Fruit fly (Drosophila melanogaster) whole organism, embryonic: ENCODE measurements around the gene CG13117.

Source experiments
- Ada2b ChIP-seq: fragments of 200-800 bp; sonication (Bioruptor generic); IDR thresholded peaks from 2 replicates; pipeline ENCODE4 v1.3.6; 2022; ENCODE audit warnings: missing biosample characterization, missing genetic modification characterization
- Atf3 ChIP-seq: fragments of 200-800 bp; sonication (Bioruptor generic); optimal IDR thresholded peaks from 3 replicates; lab custom pipeline; 2016; ENCODE audit warnings: missing biosample characterization, missing genetic modification characterization
- Bgb ChIP-seq: fragments of 200-800 bp; sonication (Bioruptor generic); IDR thresholded peaks from 2 replicates; pipeline ENCODE4 v1.3.6; 2022; ENCODE audit warnings: missing biosample characterization, missing genetic modification characterization; ENCODE audit not compliant: partially characterized antibody
- CG10462 ChIP-seq: fragments of 200-800 bp; sonication (Bioruptor generic); optimal IDR thresholded peaks from 2 replicates; lab custom pipeline; 2016; ENCODE audit warnings: missing biosample characterization, missing genetic modification characterization
- CG12299 ChIP-seq: fragments of 200-800 bp; sonication (Bioruptor generic); optimal IDR thresholded peaks from 2 replicates; lab custom pipeline; 2018; ENCODE audit warnings: missing biosample characterization, mild to moderate bottlenecking, missing genetic modification characterization
- CG12391 ChIP-seq: fragments of 200-800 bp; sonication (Bioruptor generic); optimal IDR thresholded peaks from 3 replicates; lab custom pipeline; 2018; ENCODE audit warnings: missing biosample characterization, mild to moderate bottlenecking, missing genetic modification characterization, moderate library complexity
- CG14667 ChIP-seq: fragments of 200-800 bp; sonication (Bioruptor generic); IDR thresholded peaks from 2 replicates; pipeline ENCODE4 v1.3.6; 2022; ENCODE audit warnings: missing biosample characterization, missing genetic modification characterization
- CG16779 ChIP-seq: fragments of 200-800 bp; sonication (Bioruptor generic); IDR thresholded peaks from 2 replicates; pipeline ENCODE4 v1.3.6; 2022; ENCODE audit warnings: missing biosample characterization, missing genetic modification characterization
- CG17612 ChIP-seq: fragments of 200-800 bp; sonication (Bioruptor generic); IDR thresholded peaks from 2 replicates; pipeline ENCODE4 v1.3.6; 2022; ENCODE audit warnings: missing biosample characterization, missing genetic modification characterization
- CG31441 ChIP-seq: fragments of 200-800 bp; sonication (Bioruptor generic); IDR thresholded peaks from 2 replicates; pipeline ENCODE4 v1.3.6; 2022; ENCODE audit warnings: missing biosample characterization, missing genetic modification characterization
- CG34422 ChIP-seq: fragments of 200-800 bp; sonication (Bioruptor generic); IDR thresholded peaks from 3 replicates; pipeline ENCODE4 v1.3.6; 2022; ENCODE audit warnings: missing biosample characterization, missing genetic modification characterization
- CG3995 ChIP-seq: fragments of 200-800 bp; sonication (Bioruptor generic); optimal IDR thresholded peaks from 3 replicates; lab custom pipeline; 2016; ENCODE audit warnings: missing biosample characterization, missing genetic modification characterization
- CG6272 ChIP-seq: fragments of 200-800 bp; sonication (Bioruptor generic); IDR thresholded peaks from 2 replicates; pipeline ENCODE4 v1.3.6; 2022; ENCODE audit warnings: missing biosample characterization, missing genetic modification characterization
- CG7839 ChIP-seq: fragments of 200-800 bp; sonication (Bioruptor generic); optimal IDR thresholded peaks from 3 replicates; lab custom pipeline; 2018; ENCODE audit warnings: missing biosample characterization, mild to moderate bottlenecking, missing genetic modification characterization, moderate library complexity
- CG8290 ChIP-seq, 3 experiments: fragments of 200-800 bp; sonication (Bioruptor generic); optimal IDR thresholded peaks; 2 replicates each; lab custom pipeline; 2016 to 2019; ENCODE audit warnings: missing biosample characterization in 3 of 3, missing genetic modification characterization in 3 of 3, mild to moderate bottlenecking in 2 of 3, moderate library complexity in 1 of 3
- CG8359 ChIP-seq: fragments of 200-800 bp; sonication (Bioruptor generic); optimal IDR thresholded peaks from 2 replicates; lab custom pipeline; 2017; ENCODE audit warnings: missing biosample characterization, mild to moderate bottlenecking, missing genetic modification characterization, borderline replicate concordance
- D ChIP-seq, 2 experiments: fragments of 200-800 bp in 1 of 2; fragments of >200 bp in 1 of 2; sonication (Bioruptor generic) in 1 of 2; optimal IDR thresholded peaks; 2 replicates in 1 of 2; 3 replicates in 1 of 2; lab custom pipeline; 2017; ENCODE audit warnings: mild to moderate bottlenecking in 1 of 2, missing biosample characterization in 1 of 2, missing genetic modification characterization in 1 of 2, missing genetic modification reagents in 1 of 2
- D19A ChIP-seq: fragments of 200-800 bp; optimal IDR thresholded peaks from 3 replicates; lab custom pipeline; 2019; ENCODE audit warnings: missing biosample characterization, mild to moderate bottlenecking, missing genetic modification characterization, moderate library complexity
- E2f2 ChIP-seq: fragments of 200-800 bp; sonication (Bioruptor generic); IDR thresholded peaks from 2 replicates; pipeline ENCODE4 v1.3.6; 2022; ENCODE audit warnings: missing biosample characterization, missing genetic modification characterization
- Fer2 ChIP-seq: fragments of 200-800 bp; sonication (Bioruptor generic); optimal IDR thresholded peaks from 2 replicates; lab custom pipeline; 2018; ENCODE audit warnings: missing biosample characterization, mild to moderate bottlenecking, missing genetic modification characterization, moderate library complexity
- Hand ChIP-seq: fragments of 200-800 bp; sonication (Bioruptor generic); optimal IDR thresholded peaks from 2 replicates; lab custom pipeline; 2017; ENCODE audit warnings: mild to moderate bottlenecking, missing biosample characterization, missing genetic modification reagents, missing genetic modification characterization
- Hey ChIP-seq: fragments of 200-800 bp; sonication (Bioruptor generic); optimal IDR thresholded peaks from 3 replicates; lab custom pipeline; 2018; ENCODE audit warnings: missing biosample characterization, mild to moderate bottlenecking, missing genetic modification characterization
- HmgZ ChIP-seq: fragments of 200-800 bp; sonication (Bioruptor generic); optimal IDR thresholded peaks from 2 replicates; lab custom pipeline; 2018; ENCODE audit warnings: missing biosample characterization, mild to moderate bottlenecking, missing genetic modification characterization
- MTF-1 ChIP-seq: fragments of 200-800 bp; sonication (Bioruptor generic); optimal IDR thresholded peaks from 2 replicates; lab custom pipeline; 2018; ENCODE audit warnings: missing biosample characterization, mild to moderate bottlenecking, missing genetic modification characterization, borderline replicate concordance
- Mes4 ChIP-seq: fragments of 200-800 bp; sonication (Bioruptor generic); optimal IDR thresholded peaks from 2 replicates; lab custom pipeline; 2016; ENCODE audit warnings: missing biosample characterization, missing genetic modification characterization
- Myb ChIP-seq: fragments of 200-800 bp; sonication (Bioruptor generic); optimal IDR thresholded peaks from 2 replicates; lab custom pipeline; 2016; ENCODE audit warnings: missing biosample characterization, missing genetic modification characterization
- Nf-YB ChIP-seq: fragments of 200-800 bp; sonication (Bioruptor generic); optimal IDR thresholded peaks from 3 replicates; lab custom pipeline; 2019; ENCODE audit warnings: missing biosample characterization, mild to moderate bottlenecking, missing genetic modification characterization, moderate library complexity
- Oaz ChIP-seq: fragments of 200-800 bp; sonication (Bioruptor generic); IDR thresholded peaks from 2 replicates; pipeline ENCODE4 v1.3.6; 2022; ENCODE audit warnings: missing biosample characterization, missing genetic modification characterization
- YL-1 ChIP-seq: fragments of 200-800 bp; sonication (Bioruptor generic); optimal IDR thresholded peaks from 3 replicates; lab custom pipeline; 2017; ENCODE audit warnings: missing biosample characterization, mild to moderate bottlenecking, missing genetic modification characterization
- az2 ChIP-seq: fragments of 200-800 bp; sonication (Bioruptor generic); optimal IDR thresholded peaks from 3 replicates; lab custom pipeline; 2016; ENCODE audit warnings: missing biosample characterization, missing genetic modification characterization
- bab2 ChIP-seq: fragments of 200-800 bp; sonication (Bioruptor generic); optimal IDR thresholded peaks from 2 replicates; lab custom pipeline; 2016; ENCODE audit warnings: missing biosample characterization, missing genetic modification characterization
- crp ChIP-seq, 2 experiments: fragments of 200-800 bp; sonication (Bioruptor generic); optimal IDR thresholded peaks; 2 replicates in 1 of 2; 3 replicates in 1 of 2; lab custom pipeline; 2017; ENCODE audit warnings: missing biosample characterization in 2 of 2, missing genetic modification characterization in 2 of 2, mild to moderate bottlenecking in 1 of 2, moderate library complexity in 1 of 2
- ems ChIP-seq: fragments of 200-800 bp; sonication (Bioruptor generic); optimal IDR thresholded peaks from 3 replicates; lab custom pipeline; 2016; ENCODE audit warnings: missing biosample characterization, missing genetic modification characterization
- fu2 ChIP-seq: fragments of 200-800 bp; sonication (Bioruptor generic); optimal IDR thresholded peaks from 2 replicates; lab custom pipeline; 2016; ENCODE audit warnings: missing biosample characterization, missing genetic modification characterization
- gfzf ChIP-seq: fragments of 200-800 bp; sonication (Bioruptor generic); optimal IDR thresholded peaks from 2 replicates; lab custom pipeline; 2016; ENCODE audit warnings: missing biosample characterization, mild to moderate bottlenecking, missing genetic modification characterization, moderate library complexity
- gt ChIP-seq: fragments of 200-800 bp; sonication (Bioruptor generic); IDR thresholded peaks from 2 replicates; pipeline ENCODE4 v1.3.6; 2022; ENCODE audit warnings: missing biosample characterization, missing genetic modification characterization
- lola ChIP-seq, 3 experiments: fragments of >200 bp in 2 of 3; fragments of 200-800 bp in 1 of 3; sonication (Bioruptor generic) in 1 of 3; optimal IDR thresholded peaks; 2 replicates each; lab custom pipeline; 2017 to 2019; ENCODE audit warnings: missing biosample characterization in 3 of 3, missing genetic modification characterization in 3 of 3, mild to moderate bottlenecking in 1 of 3, moderate library complexity in 1 of 3
- maf-S ChIP-seq: fragments of 200-800 bp; sonication (Bioruptor generic); optimal IDR thresholded peaks from 2 replicates; lab custom pipeline; 2016; ENCODE audit warnings: missing biosample characterization, missing genetic modification characterization
- pho ChIP-seq: fragments of 200-800 bp; sonication (Bioruptor generic); optimal IDR thresholded peaks from 2 replicates; lab custom pipeline; 2016; ENCODE audit warnings: missing biosample characterization, missing genetic modification characterization
- row ChIP-seq: fragments of 200-800 bp; sonication (Bioruptor generic); IDR thresholded peaks from 3 replicates; pipeline ENCODE4 v1.3.6; 2022; ENCODE audit warnings: missing biosample characterization, missing genetic modification characterization
- sd ChIP-seq: fragments of 200-800 bp; sonication (Bioruptor generic); optimal IDR thresholded peaks from 3 replicates; lab custom pipeline; 2018; ENCODE audit warnings: missing biosample characterization, mild to moderate bottlenecking, missing genetic modification characterization, moderate library complexity
- seq ChIP-seq: fragments of 200-800 bp; sonication (Bioruptor generic); IDR thresholded peaks from 2 replicates; pipeline ENCODE4 v1.3.6; 2022; ENCODE audit warnings: missing biosample characterization, missing genetic modification characterization
- sna ChIP-seq: fragments of 200-800 bp; sonication (Bioruptor generic); IDR thresholded peaks from 2 replicates; pipeline ENCODE4 v1.3.6; 2022; ENCODE audit warnings: missing biosample characterization, missing genetic modification characterization; ENCODE audit not compliant: partially characterized antibody
- stc ChIP-seq: fragments of 200-800 bp; sonication (Bioruptor generic); IDR thresholded peaks from 2 replicates; pipeline ENCODE4 v1.3.6; 2022; ENCODE audit warnings: missing biosample characterization, missing genetic modification characterization
- trh ChIP-seq: fragments of 200-800 bp; sonication (Bioruptor generic); optimal IDR thresholded peaks from 2 replicates; lab custom pipeline; 2016; ENCODE audit warnings: missing biosample characterization, missing genetic modification characterization
- vnd ChIP-seq: fragments of 200-800 bp; sonication (Bioruptor generic); IDR thresholded peaks from 3 replicates; pipeline ENCODE4 v1.3.6; 2022; ENCODE audit warnings: missing biosample characterization, missing genetic modification characterization; ENCODE audit not compliant: partially characterized antibody
- zen ChIP-seq: fragments of 200-800 bp; sonication (Bioruptor generic); optimal IDR thresholded peaks from 3 replicates; lab custom pipeline; 2018; ENCODE audit warnings: missing biosample characterization, mild to moderate bottlenecking, missing genetic modification characterization, moderate library complexity

The CG13117 gene

DNA sequence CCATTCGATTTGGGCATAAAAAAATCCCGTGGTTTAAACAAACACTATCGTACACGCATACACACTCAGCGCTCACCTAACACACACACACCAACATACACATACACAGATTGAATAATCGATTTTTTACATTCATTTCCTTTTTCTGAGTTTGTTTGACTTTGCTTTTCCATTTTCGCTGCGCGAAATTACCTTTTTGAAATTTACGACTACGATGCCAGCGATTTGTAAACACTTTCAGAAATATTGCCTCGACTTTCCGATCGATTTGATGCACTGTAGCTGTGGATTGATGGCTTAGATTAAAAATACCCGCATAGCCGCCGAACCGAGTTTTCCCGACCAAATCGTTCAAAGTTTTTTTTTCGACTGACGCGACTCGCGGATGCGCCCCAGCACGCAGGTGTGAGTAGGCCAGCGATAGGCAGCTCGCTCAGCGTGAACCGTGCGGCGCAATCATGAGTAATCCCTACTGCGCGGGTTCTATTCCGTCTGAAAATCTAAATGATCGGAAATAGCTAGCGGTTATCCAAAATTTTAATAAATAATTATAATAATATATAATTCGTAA, 37.4 kb upstream of the CG13117 start, which contains the start of gene Pka-C1 (continued):
- TF ChIP-seq bab2 (GFP tag; lab: Kevin White, UChicago) (no peak), Hey (tag; lab: Kevin White, UChicago) (no peak), Fer2 (no peak), fu2 (GFP tag; lab: Kevin White, UChicago) (no peak), HmgZ (tag; lab: Kevin White, UChicago) (peak; percentile 34), az2 (GFP tag; lab: Kevin White, UChicago) (peak; percentile 11), D19A (tag; lab: Kevin White, UChicago) (peak; percentile 19)

DNA sequence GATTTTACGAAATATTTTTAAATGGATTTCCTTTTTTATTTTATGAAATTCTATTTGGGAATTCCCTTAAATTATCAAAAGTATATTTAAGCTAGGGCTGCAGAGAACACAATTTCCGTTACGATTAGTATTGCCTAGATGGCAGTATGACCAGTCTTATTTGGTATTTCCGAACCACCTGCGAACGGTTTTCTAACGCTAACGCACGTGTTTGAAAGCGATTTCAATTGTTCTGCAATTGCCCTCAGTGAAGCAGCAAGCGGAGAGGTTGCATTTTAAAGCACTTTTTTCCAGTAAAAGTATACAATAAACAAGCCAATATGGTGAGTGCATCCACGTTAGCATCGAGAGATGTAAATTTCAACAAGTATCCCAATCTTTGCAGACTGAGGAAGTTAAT, 36.8 kb upstream of the CG13117 start, which contains the start of gene hoip:
Gene hoip, plus strand, starts transcription at position 177 of the 400 bp plus-strand sequence.
- TF ChIP-seq vnd (GFP tag; lab: Robert Waterston, UW) (no peak), stc (GFP tag; lab: Robert Waterston, UW) (no peak), YL-1 (no peak), CG34422 (GFP tag; lab: Robert Waterston, UW) (peak; percentile 72), CG8290 (GFP tag; optimal IDR thresholded peaks at IDR 0.05; lab: Kevin White, UChicago) (no peak), CG8290 (tag; optimal IDR thresholded peaks at IDR 0.05; lab: Kevin White, UChicago) (peak in 1 of 2 experiments; percentile 53), E2f2 (peak; percentile 55), CG6272 (GFP tag; lab: Robert Waterston, UW) (no peak), CG16779 (no peak), Oaz (GFP tag; lab: Robert Waterston, UW) (no peak), D (optimal IDR thresholded peaks at IDR 0.05; lab: Kevin White, UChicago) (no peak), D (GFP tag; optimal IDR thresholded peaks at IDR 0.05; lab: Kevin White, UChicago) (no peak), pho (no peak), ems (GFP tag; lab: Kevin White, UChicago) (no peak), gt (GFP tag; lab: Robert Waterston, UW) (no peak), gfzf (GFP tag; lab: Kevin White, UChicago) (peak; percentile 81), CG31441 (GFP tag; lab: Robert Waterston, UW) (no peak; the same call in 1 of the 2 replicates), CG12391 (peak; percentile 12), zen (tag; lab: Kevin White, UChicago) (no peak), Ada2b (GFP tag; lab: Robert Waterston, UW) (no peak), Nf-YB (no peak), crp (GFP tag; optimal IDR thresholded peaks at IDR 0.05; lab: Kevin White, UChicago) (no peak), MTF-1 (GFP tag; lab: Kevin White, UChicago) (no peak), Bgb (GFP tag; lab: Robert Waterston, UW) (peak; percentile 22; the same call in 1 of the 2 replicates), lola (GFP tag; optimal IDR thresholded peaks at IDR 0.05; lab: Kevin White, UChicago) (no peak), Atf3 (GFP tag; lab: Kevin White, UChicago) (no peak), sd (tag; lab: Kevin White, UChicago) (no peak), maf-S (GFP tag; lab: Kevin White, UChicago) (no peak), Myb (peak; percentile 93), CG12299 (tag; lab: Kevin White, UChicago) (no peak), Hand (GFP tag; lab: Kevin White, UChicago) (no peak), CG8359 (no peak), CG10462 (GFP tag; lab: Kevin White, UChicago) (no peak), CG3995 (no peak), sna (GFP tag; lab: Robert Waterston, UW) (no peak), CG7839 (tag; lab: Kevin White, UChicago) (no peak), seq (GFP tag; lab: Robert Waterston, UW) (no peak), CG17612 (GFP tag; lab: Robert Waterston, UW) (no peak), CG14667 (GFP tag; lab: Robert Waterston, UW) (no peak), Mes4 (no peak), trh (GFP tag; lab: Kevin White, UChicago) (no peak), row (GFP tag; lab: Robert Waterston, UW) (no peak; the same call in 2 of the 3 replicates), bab2 (GFP tag; lab: Kevin White, UChicago) (no peak)
